5 fruit fly cellular contexts compared by ENCODE assay signal in the genomic region with DNA sequence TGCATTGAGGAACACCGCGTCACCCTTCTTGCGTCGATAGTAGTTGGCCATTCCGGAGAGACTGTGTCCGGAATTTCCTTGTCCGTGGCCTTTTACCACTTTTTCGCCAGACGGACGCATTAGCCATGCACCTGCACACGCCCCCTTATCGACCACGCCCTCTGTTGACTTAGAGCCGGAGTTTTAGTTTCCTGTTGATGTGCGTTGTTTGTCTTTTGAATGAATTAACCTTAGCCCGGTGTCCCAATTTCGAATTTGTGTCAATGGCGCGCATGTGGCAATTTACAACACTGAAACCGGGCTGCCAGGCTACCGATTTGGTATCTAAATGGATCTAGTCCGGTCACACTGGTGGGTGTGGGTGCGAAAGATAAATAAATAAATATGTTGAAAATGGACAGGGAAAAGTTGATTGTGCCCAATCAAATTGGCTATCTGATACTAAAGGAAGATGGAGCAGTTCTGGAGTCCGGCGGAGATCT.
TF ChIP-seq lines count a peak whose summit lies in the region.

A gene (minus strand): TSS at position 51 of the 482 bp plus-strand sequence.
A gene (plus strand): TSS at position 348 of the 482 bp plus-strand sequence.

- no peak for TF ChIP-seq CTCF in whole organism, embryonic (GFP tag; optimal IDR thresholded peaks at IDR 0.05; lab: Kevin White, UChicago)

TF ChIP-seq in whole organism, adult, 20 proteins besides CTCF, POLR2A, EP300 and RAD21:
- peak; percentile 37 for TF ChIP-seq CG1620 (GFP tag; optimal IDR thresholded peaks at IDR 0.05; lab: Kevin White, UChicago)
- TF ChIP-seq CG14711 (tag; optimal IDR thresholded peaks at IDR 0.05; lab: Kevin White, UChicago): peak; percentile 47
- TF ChIP-seq cic (GFP tag; optimal IDR thresholded peaks at IDR 0.05; lab: Kevin White, UChicago): peak; percentile 37
- TF ChIP-seq bab1 (GFP tag; optimal IDR thresholded peaks at IDR 0.05; lab: Kevin White, UChicago): peak; percentile 19
- peak; percentile 39 for TF ChIP-seq Mnt (GFP tag; optimal IDR thresholded peaks at IDR 0.05; lab: Kevin White, UChicago)
- peak; percentile 37 for TF ChIP-seq CG12768 (GFP tag; optimal IDR thresholded peaks at IDR 0.05; lab: Kevin White, UChicago)
- TF ChIP-seq pad (GFP tag; optimal IDR thresholded peaks at IDR 0.05; lab: Kevin White, UChicago): peak; percentile 33
- TF ChIP-seq CG11617 (GFP tag; optimal IDR thresholded peaks at IDR 0.05; lab: Kevin White, UChicago): peak; percentile 3
- TF ChIP-seq CG5204 (GFP tag; optimal IDR thresholded peaks at IDR 0.05; lab: Kevin White, UChicago): no peak
- no peak for TF ChIP-seq kay (GFP tag; lab: Kevin White, UChicago; ENCODE audit: borderline replicate concordance)
- peak; percentile 24 for TF ChIP-seq CG7101 (tag; optimal IDR thresholded peaks at IDR 0.05; lab: Kevin White, UChicago)
- no peak for TF ChIP-seq ovo (GFP tag; optimal IDR thresholded peaks at IDR 0.05; lab: Kevin White, UChicago)
- no peak for TF ChIP-seq Hr96 (GFP tag; optimal IDR thresholded peaks at IDR 0.05; lab: Kevin White, UChicago)
- peak; percentile 6 for TF ChIP-seq CG7045 (GFP tag; optimal IDR thresholded peaks at IDR 0.05; lab: Kevin White, UChicago)
- TF ChIP-seq toe (GFP tag; optimal IDR thresholded peaks at IDR 0.05; lab: Kevin White, UChicago): no peak
- peak; percentile 73 for TF ChIP-seq Crg-1 (GFP tag; optimal IDR thresholded peaks at IDR 0.05; lab: Kevin White, UChicago)

TF ChIP-seq in whole organism, embryonic, 481 proteins besides CTCF, POLR2A, EP300 and RAD21 (continues in another document):
- TF ChIP-seq sqz (GFP tag; optimal IDR thresholded peaks at IDR 0.05; lab: Kevin White, UChicago) (no peak), CG32772 (GFP tag; IDR thresholded peaks at IDR 0.05; lab: Robert Waterston, UW) (no peak), lilli (GFP tag; optimal IDR thresholded peaks at IDR 0.05; lab: Kevin White, UChicago) (peak; percentile 3), CG7271 (tag; optimal IDR thresholded peaks at IDR 0.05; lab: Kevin White, UChicago) (no peak), fd64A (GFP tag; optimal IDR thresholded peaks at IDR 0.05; lab: Kevin White, UChicago) (no peak), Gsc (GFP tag; IDR thresholded peaks at IDR 0.05; lab: Robert Waterston, UW) (no peak), gsb-n (tag; optimal IDR thresholded peaks at IDR 0.05; lab: Kevin White, UChicago) (no peak), MBD-R2 (GFP tag; IDR thresholded peaks at IDR 0.05; lab: Robert Waterston, UW) (peak; percentile 81), bigmax (GFP tag; optimal IDR thresholded peaks at IDR 0.05; lab: Kevin White, UChicago) (peak; percentile 15), CG18262 (tag; optimal IDR thresholded peaks at IDR 0.05; lab: Kevin White, UChicago) (no peak), ATbp (GFP tag; optimal IDR thresholded peaks at IDR 0.05; lab: Kevin White, UChicago) (no peak), CG6791 (GFP tag; IDR thresholded peaks at IDR 0.05; lab: Robert Waterston, UW; ENCODE audit: partially characterized antibody) (no peak), Nf-YA (GFP tag; IDR thresholded peaks at IDR 0.05; lab: Robert Waterston, UW) (no peak), CG10431 (GFP tag; optimal IDR thresholded peaks at IDR 0.05; lab: Kevin White, UChicago) (no peak), CoRest (tag; optimal IDR thresholded peaks at IDR 0.05; lab: Kevin White, UChicago) (peak; percentile 19), CG11085 (GFP tag; IDR thresholded peaks at IDR 0.05; lab: Robert Waterston, UW) (no peak), chn (GFP tag; optimal IDR thresholded peaks at IDR 0.05; lab: Kevin White, UChicago) (peak; percentile 21), CG10565 (GFP tag; optimal IDR thresholded peaks at IDR 0.05; lab: Kevin White, UChicago) (no peak)

TF ChIP-seq in whole organism, prepupa, 60 proteins besides CTCF, POLR2A, EP300 and RAD21:
- TF ChIP-seq Eip75B (GFP tag; optimal IDR thresholded peaks at IDR 0.05; lab: Kevin White, UChicago) (peak; percentile 44), esn (GFP tag; optimal IDR thresholded peaks at IDR 0.05; lab: Kevin White, UChicago) (peak; percentile 47), CG6163 (GFP tag; IDR thresholded peaks at IDR 0.05; lab: Robert Waterston, UW) (0 out of 3 replicates have a peak, but pooled peaks have one; percentile 28), Met (GFP tag; optimal IDR thresholded peaks at IDR 0.05; lab: Kevin White, UChicago) (no peak), topi (GFP tag; optimal IDR thresholded peaks at IDR 0.05; lab: Kevin White, UChicago) (no peak), CG9139 (GFP tag; optimal IDR thresholded peaks at IDR 0.05; lab: Kevin White, UChicago) (no peak), CG1621 (tag; optimal IDR thresholded peaks at IDR 0.05; lab: Kevin White, UChicago) (peak; percentile 5), CG32006 (GFP tag; optimal IDR thresholded peaks at IDR 0.05; lab: Kevin White, UChicago) (no peak), CG11762 (GFP tag; optimal IDR thresholded peaks at IDR 0.05; lab: Kevin White, UChicago; ENCODE audit: insufficient read depth) (no peak), Sox15 (GFP tag; optimal IDR thresholded peaks at IDR 0.05; lab: Kevin White, UChicago) (no peak), CG6808 (GFP tag; optimal IDR thresholded peaks at IDR 0.05; lab: Kevin White, UChicago) (no peak), fd59A (GFP tag; optimal IDR thresholded peaks at IDR 0.05; lab: Kevin White, UChicago) (no peak), ss (GFP tag; optimal IDR thresholded peaks at IDR 0.05; lab: Kevin White, UChicago) (no peak), CG31627 (GFP tag; optimal IDR thresholded peaks at IDR 0.05; lab: Kevin White, UChicago) (peak; percentile 9), salr (GFP tag; optimal IDR thresholded peaks at IDR 0.05; lab: Kevin White, UChicago) (no peak), fkh (GFP tag; optimal IDR thresholded peaks at IDR 0.05; lab: Kevin White, UChicago) (peak; percentile 99), Sox14 (GFP tag; optimal IDR thresholded peaks at IDR 0.05; lab: Kevin White, UChicago) (peak; percentile 69)

TF ChIP-seq in whole organism, pupa, 21 proteins besides CTCF, POLR2A, EP300 and RAD21:
- no peak for TF ChIP-seq CG9948 (tag; optimal IDR thresholded peaks at IDR 0.05; lab: Kevin White, UChicago)
- no peak for TF ChIP-seq Pif1A (GFP tag; optimal IDR thresholded peaks at IDR 0.05; lab: Kevin White, UChicago)
- no peak for TF ChIP-seq EcR (GFP tag; optimal IDR thresholded peaks at IDR 0.05; lab: Kevin White, UChicago)
- peak; percentile 17 for TF ChIP-seq Snoo (tag; optimal IDR thresholded peaks at IDR 0.05; lab: Kevin White, UChicago)
- 0 out of 2 replicates have a peak, but pooled peaks have one; percentile 17 for TF ChIP-seq CG32121 (GFP tag; IDR thresholded peaks at IDR 0.05; lab: Robert Waterston, UW)
TF ChIP-seq in whole organism, pupa: peak in this region for 2.

TF ChIP-seq in whole organism, wandering third instar larva, 38 proteins besides CTCF, POLR2A, EP300 and RAD21:
- no peak for TF ChIP-seq Rel (GFP tag; optimal IDR thresholded peaks at IDR 0.05; lab: Kevin White, UChicago)
- peak; percentile 57 for TF ChIP-seq Rel (tag; optimal IDR thresholded peaks at IDR 0.05; lab: Kevin White, UChicago)
- no peak for TF ChIP-seq dsf (GFP tag; optimal IDR thresholded peaks at IDR 0.05; lab: Kevin White, UChicago; ENCODE audit: borderline replicate concordance)
- peak; percentile 11 for TF ChIP-seq HLH106 (tag; optimal IDR thresholded peaks at IDR 0.05; lab: Kevin White, UChicago)
- TF ChIP-seq CrebA (GFP tag; optimal IDR thresholded peaks at IDR 0.05; lab: Kevin White, UChicago; ENCODE audit: borderline replicate concordance): no peak
- peak in 1 of 2 experiments; percentile 33 for TF ChIP-seq foxo (GFP tag; optimal IDR thresholded peaks at IDR 0.05; lab: Kevin White, UChicago)
- no peak for TF ChIP-seq pan (optimal IDR thresholded peaks at IDR 0.05; lab: Kevin White, UChicago)
- TF ChIP-seq dl (GFP tag; optimal IDR thresholded peaks at IDR 0.05; lab: Kevin White, UChicago; ENCODE audit: insufficient read depth in 1 of 2, partially characterized antibody in 2 of 2): no peak
- no peak for TF ChIP-seq CG9705 (GFP tag; optimal IDR thresholded peaks at IDR 0.05; lab: Kevin White, UChicago)
- TF ChIP-seq jim (GFP tag; optimal IDR thresholded peaks at IDR 0.05; lab: Kevin White, UChicago): no peak
- no peak for TF ChIP-seq CG32264 (GFP tag; optimal IDR thresholded peaks at IDR 0.05; lab: Kevin White, UChicago)
- peak; percentile 13 for TF ChIP-seq br (GFP tag; optimal IDR thresholded peaks at IDR 0.05; lab: Kevin White, UChicago)
- TF ChIP-seq psq (GFP tag; optimal IDR thresholded peaks at IDR 0.05; lab: Kevin White, UChicago): peak; percentile 32
- peak; percentile 24 for TF ChIP-seq Sp1 (GFP tag; optimal IDR thresholded peaks at IDR 0.05; lab: Kevin White, UChicago)
- TF ChIP-seq fru (GFP tag; optimal IDR thresholded peaks at IDR 0.05; lab: Kevin White, UChicago): no peak
- peak; percentile 41 for TF ChIP-seq h (GFP tag; optimal IDR thresholded peaks at IDR 0.05; lab: Kevin White, UChicago)
- TF ChIP-seq rgr (GFP tag; optimal IDR thresholded peaks at IDR 0.05; lab: Kevin White, UChicago): peak; percentile 44
- TF ChIP-seq Abd-B (GFP tag; optimal IDR thresholded peaks at IDR 0.05; lab: Kevin White, UChicago): no peak
